Worm (Caenorhabditis elegans) whole organism, young adult: Measurements from ENCODE around the gene ceh-22.

Experiments
- B0035.1 ChIP-seq: sonication (generic microtip); optimal IDR thresholded peaks from 2 replicates; lab custom pipeline; 2016; ENCODE audit warnings: missing genetic modification characterization, mild to moderate bottlenecking, missing compliant biosample characterization, missing genotype, missing genetic modification reagents
- B0261.1 ChIP-seq: sonication (generic microtip); optimal IDR thresholded peaks from 2 replicates; lab custom pipeline; 2016; ENCODE audit warnings: mild to moderate bottlenecking, missing genetic modification characterization, moderate library complexity, missing compliant biosample characterization
- F22D6.2 ChIP-seq: sonication (generic microtip); optimal IDR thresholded peaks from 2 replicates; lab custom pipeline; 2016; ENCODE audit warnings: mild to moderate bottlenecking, missing genetic modification characterization, missing compliant biosample characterization
- K11D2.4 ChIP-seq: fragments of 200-800 bp; sonication (Bioruptor generic); IDR thresholded peaks from 2 replicates; pipeline ENCODE4 v1.3.6; 2022; ENCODE audit warnings: missing genetic modification reagents, missing genetic modification characterization, missing compliant biosample characterization
- Y56A3A.18 ChIP-seq: fragments of 200-800 bp; sonication (Bioruptor generic); IDR thresholded peaks from 2 replicates; pipeline ENCODE4 v1.3.6; 2022; ENCODE audit warnings: missing genetic modification reagents, missing genetic modification characterization, missing compliant biosample characterization
- aptf-2 ChIP-seq: fragments of 200-800 bp; sonication (Bioruptor generic); conservative IDR thresholded peaks from 2 replicates; pipeline ENCODE4 v1.3.6; 2022; ENCODE audit warnings: missing genetic modification reagents, missing genetic modification characterization, missing compliant biosample characterization
- atf-7 ChIP-seq: sonication (generic microtip); optimal IDR thresholded peaks from 2 replicates; lab custom pipeline; 2017; ENCODE audit warnings: mild to moderate bottlenecking, missing genetic modification characterization, missing compliant biosample characterization
- attf-6 ChIP-seq: fragments of 200-800 bp; sonication (Bioruptor generic); IDR thresholded peaks from 2 replicates; pipeline ENCODE4 v1.3.6; 2022; ENCODE audit warnings: missing genetic modification reagents, missing genetic modification characterization, missing compliant biosample characterization
- cebp-1 ChIP-seq, 2 experiments: fragments of 200-800 bp in 1 of 2; sonication (Bioruptor generic) in 1 of 2; sonication (generic microtip) in 1 of 2; IDR thresholded peaks in 1 of 2; optimal IDR thresholded peaks in 1 of 2; 2 replicates each; pipeline versions ENCODE4 v1.3.6 to Lab custom; 2017 to 2022; ENCODE audit warnings: missing compliant biosample characterization in 2 of 2, missing genetic modification characterization in 2 of 2, mild to moderate bottlenecking in 1 of 2, missing genetic modification reagents in 1 of 2, moderate library complexity in 1 of 2
- ceh-100 ChIP-seq: fragments of 200-800 bp; sonication (Bioruptor generic); IDR thresholded peaks from 2 replicates; pipeline ENCODE4 v1.3.6; 2022; ENCODE audit warnings: missing genetic modification reagents, missing genetic modification characterization, missing compliant biosample characterization
- ceh-27 ChIP-seq: fragments of 200-800 bp; sonication (Bioruptor generic); optimal IDR thresholded peaks from 2 replicates; lab custom pipeline; 2018; ENCODE audit warnings: mild to moderate bottlenecking, missing genetic modification characterization, moderate library complexity, missing compliant biosample characterization
- ceh-91 ChIP-seq: fragments of 200-800 bp; sonication (Bioruptor generic); IDR thresholded peaks from 2 replicates; pipeline ENCODE4 v1.3.6; 2022; ENCODE audit warnings: missing genetic modification reagents, missing genetic modification characterization, missing compliant biosample characterization
- chd-7 ChIP-seq: sonication (generic microtip); optimal IDR thresholded peaks from 2 replicates; lab custom pipeline; 2016; ENCODE audit warnings: mild to moderate bottlenecking, missing genetic modification characterization, moderate library complexity, missing compliant biosample characterization
- die-1 ChIP-seq: sonication (generic microtip); optimal IDR thresholded peaks from 2 replicates; lab custom pipeline; 2016; ENCODE audit warnings: missing genotype, mild to moderate bottlenecking, missing genetic modification characterization, missing compliant biosample characterization
- dox-1 ChIP-seq: fragments of 200-800 bp; sonication (Bioruptor generic); IDR thresholded peaks from 2 replicates; pipeline ENCODE4 v1.3.6; 2022; ENCODE audit warnings: missing genetic modification reagents, missing genetic modification characterization, missing compliant biosample characterization
- dpff-1 ChIP-seq: sonication (generic microtip); optimal IDR thresholded peaks from 2 replicates; lab custom pipeline; 2017; ENCODE audit warnings: mild to moderate bottlenecking, missing genetic modification characterization, missing compliant biosample characterization
- efl-1 ChIP-seq: fragments of 150-350 bp; optimal IDR thresholded peaks from 2 replicates; lab custom pipeline; 2014; ENCODE audit warnings: missing biosample characterization, missing genetic modification reagents, missing genetic modification characterization
- ets-4 ChIP-seq: fragments of 200-800 bp; sonication (Bioruptor generic); optimal IDR thresholded peaks from 2 replicates; lab custom pipeline; 2018; ENCODE audit warnings: mild to moderate bottlenecking, missing genetic modification characterization, missing compliant biosample characterization
- hmg-1.2 ChIP-seq: fragments of 200-800 bp; sonication (Bioruptor generic); IDR thresholded peaks from 2 replicates; pipeline ENCODE4 v1.3.6; 2022; ENCODE audit warnings: missing genetic modification reagents, missing genetic modification characterization, missing compliant biosample characterization
- hrde-1 ChIP-seq: sonication (generic microtip); optimal IDR thresholded peaks from 2 replicates; lab custom pipeline; 2016; ENCODE audit warnings: missing genetic modification characterization, mild to moderate bottlenecking, missing compliant biosample characterization, moderate library complexity, missing genotype, missing genetic modification reagents, borderline replicate concordance
- let-607 ChIP-seq, 2 experiments: fragments of 200-800 bp in 1 of 2; sonication (Bioruptor generic) in 1 of 2; sonication (generic microtip) in 1 of 2; optimal IDR thresholded peaks; 2 replicates each; lab custom pipeline; 2016 to 2018; ENCODE audit warnings: mild to moderate bottlenecking in 2 of 2, missing compliant biosample characterization in 2 of 2, missing genetic modification characterization in 2 of 2, moderate library complexity in 2 of 2, missing genotype in 1 of 2
- lir-1 ChIP-seq: fragments of 200-800 bp; sonication (Bioruptor generic); conservative IDR thresholded peaks from 2 replicates; pipeline ENCODE4 v1.3.6; 2022; ENCODE audit warnings: missing genetic modification reagents, missing genetic modification characterization, missing compliant biosample characterization
- lsl-1 ChIP-seq: fragments of 200-800 bp; sonication (Bioruptor generic); optimal IDR thresholded peaks from 2 replicates; lab custom pipeline; 2018; ENCODE audit warnings: mild to moderate bottlenecking, missing genetic modification characterization, moderate library complexity, missing compliant biosample characterization
- lsy-27 ChIP-seq: sonication (generic microtip); optimal IDR thresholded peaks from 2 replicates; lab custom pipeline; 2017; ENCODE audit warnings: missing genetic modification characterization, mild to moderate bottlenecking, missing compliant biosample characterization, antibody characterized with exemption, missing genotype, borderline replicate concordance; ENCODE audit not compliant: insufficient read depth
- mes-4 ChIP-seq: sonication (generic microtip); optimal IDR thresholded peaks from 2 replicates; lab custom pipeline; 2016; ENCODE audit warnings: missing genotype, missing genetic modification characterization, missing compliant biosample characterization
- nhr-179 ChIP-seq: sonication (generic microtip); optimal IDR thresholded peaks from 2 replicates; lab custom pipeline; 2016; ENCODE audit warnings: mild to moderate bottlenecking, missing genetic modification characterization, missing compliant biosample characterization
- nhr-80 ChIP-seq: sonication (generic microtip); optimal IDR thresholded peaks from 2 replicates; lab custom pipeline; 2016; ENCODE audit warnings: missing genetic modification characterization, missing compliant biosample characterization
- somi-1 ChIP-seq: fragments of 200-800 bp; sonication (Bioruptor generic); optimal IDR thresholded peaks from 2 replicates; lab custom pipeline; 2018; ENCODE audit warnings: mild to moderate bottlenecking, missing genetic modification characterization, missing compliant biosample characterization
- tbp1 ChIP-seq: fragments of 200-800 bp; sonication (Bioruptor generic); optimal IDR thresholded peaks from 2 replicates; lab custom pipeline; 2018; ENCODE audit warnings: mild to moderate bottlenecking, missing genetic modification characterization, missing compliant biosample characterization
- unc-62 ChIP-seq: fragments of 150-350 bp; optimal IDR thresholded peaks from 2 replicates; lab custom pipeline; 2014; ENCODE audit warnings: missing biosample characterization, missing genetic modification reagents, missing genetic modification characterization
- ztf-22 ChIP-seq: fragments of 200-800 bp; sonication (Bioruptor generic); optimal IDR thresholded peaks from 2 replicates; lab custom pipeline; 2018; ENCODE audit warnings: mild to moderate bottlenecking, missing genetic modification characterization, moderate library complexity, missing compliant biosample characterization
- ztf-6 ChIP-seq: fragments of 200-800 bp; sonication (Bioruptor generic); IDR thresholded peaks from 2 replicates; pipeline ENCODE4 v1.3.6; 2022; ENCODE audit warnings: missing genetic modification reagents, missing genetic modification characterization, missing compliant biosample characterization

Gene ceh-22

DNA sequence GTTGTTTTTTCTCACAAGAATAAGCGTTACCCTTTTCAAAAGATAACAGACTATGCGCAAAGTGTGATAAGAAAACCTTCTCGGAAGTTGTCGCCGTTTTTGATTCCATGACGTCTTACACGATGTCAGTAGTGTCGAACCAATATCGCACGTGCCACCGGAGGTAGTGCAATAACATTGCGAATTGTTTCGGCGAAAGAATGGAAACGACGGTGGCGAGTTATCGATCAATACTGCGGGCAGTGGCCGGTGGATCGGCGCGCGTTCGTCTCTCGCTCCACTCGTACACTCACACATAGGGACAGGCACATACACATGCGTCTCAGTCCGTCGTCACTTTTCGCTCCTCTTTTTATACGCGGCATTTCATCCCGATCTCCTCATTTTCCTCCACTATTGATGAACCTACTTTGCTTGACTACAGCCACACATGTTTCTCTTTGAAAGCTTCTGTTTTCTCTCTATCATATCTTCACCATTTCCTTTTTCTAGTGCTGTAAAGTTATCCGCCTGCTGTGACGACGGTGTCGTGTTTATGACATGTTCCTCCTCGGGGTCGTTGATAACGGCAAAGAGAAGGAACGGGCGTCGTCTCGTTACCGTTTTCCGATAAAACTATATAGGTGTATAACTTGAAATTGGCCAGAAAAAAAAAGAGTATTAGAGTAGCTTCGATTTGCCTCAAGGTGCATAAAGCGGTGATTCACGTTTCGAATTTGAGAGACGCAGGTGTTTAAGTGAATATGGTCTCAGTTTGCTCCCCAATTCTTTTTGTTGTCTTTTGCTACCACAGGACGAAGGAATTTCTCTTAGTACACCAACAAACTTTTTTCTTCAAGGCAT, 9.6 kb downstream of the ceh-22 start (continued):
- TF ChIP-seq hmg-1.2 (GFP tag; lab: Robert Waterston, UW) (no peak), lir-1 (GFP tag; lab: Robert Waterston, UW) (no peak), ceh-91 (no peak)

DNA sequence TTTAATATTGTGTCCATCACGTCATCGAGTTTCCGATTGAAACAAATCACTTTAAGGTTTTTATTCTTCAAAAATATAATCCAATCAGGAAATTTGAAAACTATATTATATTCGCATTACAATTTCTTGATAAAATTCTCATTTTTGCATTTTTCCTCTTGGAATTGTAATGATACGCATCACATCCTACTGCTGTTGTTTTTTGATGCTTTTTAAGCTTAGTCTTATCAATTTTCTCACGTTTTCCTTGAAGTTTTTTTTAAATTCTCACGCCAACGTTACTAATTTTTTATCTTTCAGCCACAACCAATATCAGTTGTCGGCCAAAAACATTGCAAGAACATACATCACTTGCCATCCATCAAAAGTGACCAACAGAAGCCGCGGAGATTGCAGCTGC, 10.4 kb downstream of the ceh-22 start, which contains the start of gene gsp-1:
Gene gsp-1, plus strand, starts transcription at position 301 of the 400 bp plus-strand sequence.
- TF ChIP-seq nhr-179 (tag; lab: Kevin White, UChicago) = no peak
- TF ChIP-seq lir-1 (GFP tag; lab: Robert Waterston, UW) = no peak
- no peak for TF ChIP-seq aptf-2 (GFP tag; lab: Robert Waterston, UW)
- TF ChIP-seq somi-1 (GFP tag; lab: Kevin White, UChicago) = no peak
- TF ChIP-seq lsl-1 = no peak
- no peak for TF ChIP-seq cebp-1 (GFP tag; IDR thresholded peaks at IDR 0.05; lab: Robert Waterston, UW)
- no peak for TF ChIP-seq cebp-1 (tag; optimal IDR thresholded peaks at IDR 0.05; lab: Kevin White, UChicago)
- no peak for TF ChIP-seq K11D2.4 (GFP tag; lab: Robert Waterston, UW)
- no peak for TF ChIP-seq lsy-27
- no peak for TF ChIP-seq hrde-1 (tag; lab: Kevin White, UChicago)
- no peak for TF ChIP-seq ztf-6 (GFP tag; lab: Robert Waterston, UW)
- TF ChIP-seq mes-4 = no peak
- TF ChIP-seq F22D6.2 = no peak
- no peak for TF ChIP-seq B0261.1
- TF ChIP-seq dox-1 (GFP tag; lab: Robert Waterston, UW) = no peak
- no peak for TF ChIP-seq ceh-100 (GFP tag; lab: Robert Waterston, UW)
- TF ChIP-seq Y56A3A.18 (GFP tag; lab: Robert Waterston, UW) = no peak
- no peak for TF ChIP-seq chd-7 (tag; lab: Kevin White, UChicago)

DNA sequence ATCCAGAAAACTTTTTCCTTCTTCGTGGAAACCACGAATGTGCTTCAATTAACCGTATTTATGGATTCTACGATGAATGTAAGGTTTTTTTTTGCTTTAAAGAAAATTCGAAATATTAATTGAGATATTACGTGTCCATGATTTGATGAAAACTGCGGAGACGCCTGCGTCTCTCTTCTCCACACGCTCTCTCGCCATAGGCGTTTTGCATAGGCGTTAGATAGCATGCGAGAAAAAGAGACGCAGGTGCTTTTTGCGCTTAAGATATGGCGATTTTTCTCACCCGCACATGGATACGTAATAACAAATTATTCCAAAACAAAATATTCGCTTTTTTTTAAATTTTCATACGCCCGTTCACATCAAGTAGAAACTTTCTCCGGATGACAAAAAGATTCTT, 11.7 kb downstream of the ceh-22 start:
- peak; percentile 90 for TF ChIP-seq hmg-1.2 (GFP tag; lab: Robert Waterston, UW)
- TF ChIP-seq chd-7 (tag; lab: Kevin White, UChicago) = no peak
- TF ChIP-seq hrde-1 (tag; lab: Kevin White, UChicago) = no peak

DNA sequence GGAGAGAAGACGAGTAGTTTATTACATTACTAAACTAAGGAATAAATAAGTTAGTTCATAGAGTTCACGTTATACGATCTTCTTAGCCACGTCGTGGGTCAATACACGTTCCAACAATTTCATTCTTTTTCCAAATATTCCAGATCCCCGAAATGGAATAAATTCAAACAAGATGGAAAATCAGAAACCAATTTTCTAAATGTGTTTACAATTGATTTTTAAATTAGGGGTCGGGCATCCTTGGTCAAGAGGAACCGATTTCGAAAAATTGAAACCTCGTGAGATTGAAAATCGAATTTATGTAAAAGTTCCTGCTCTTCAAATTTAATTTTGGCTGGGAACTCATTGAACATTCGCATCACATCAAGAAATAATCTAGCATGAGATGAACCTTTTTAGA, 13.0 kb downstream of the ceh-22 start:
- TF ChIP-seq ceh-27 (GFP tag; lab: Kevin White, UChicago) (no peak), B0035.1 (tag; lab: Kevin White, UChicago) (no peak)
- TF ChIP-seq, all 124 proteins: peak for 0

DNA sequence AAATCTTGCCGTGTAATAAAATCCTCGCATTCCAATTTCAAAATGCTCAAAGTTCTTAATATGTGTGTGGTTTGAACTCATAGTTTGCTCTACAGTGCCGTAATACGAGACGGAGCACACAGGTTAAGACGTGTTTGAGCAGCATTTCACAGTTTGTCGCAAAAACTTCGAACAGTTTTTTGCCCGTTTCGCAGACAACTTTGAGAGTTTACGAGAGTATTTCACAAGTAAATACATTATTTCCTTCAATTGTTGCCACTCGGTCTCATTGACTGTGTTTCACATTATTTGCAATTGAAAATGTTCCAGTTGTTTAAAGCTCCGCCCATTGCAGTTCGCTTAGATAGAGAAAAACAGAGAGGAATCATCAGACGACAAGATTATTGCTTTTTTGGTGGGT, 15.9 kb downstream of the ceh-22 start, which contains the start of gene F29F11.20:
Gene F29F11.20, plus strand, starts transcription at position 301 of the 400 bp plus-strand sequence.
- TF ChIP-seq B0035.1 (tag; lab: Kevin White, UChicago) (no peak), die-1 (tag; lab: Kevin White, UChicago) (no peak), attf-6 (GFP tag; lab: Robert Waterston, UW) (no peak)

DNA sequence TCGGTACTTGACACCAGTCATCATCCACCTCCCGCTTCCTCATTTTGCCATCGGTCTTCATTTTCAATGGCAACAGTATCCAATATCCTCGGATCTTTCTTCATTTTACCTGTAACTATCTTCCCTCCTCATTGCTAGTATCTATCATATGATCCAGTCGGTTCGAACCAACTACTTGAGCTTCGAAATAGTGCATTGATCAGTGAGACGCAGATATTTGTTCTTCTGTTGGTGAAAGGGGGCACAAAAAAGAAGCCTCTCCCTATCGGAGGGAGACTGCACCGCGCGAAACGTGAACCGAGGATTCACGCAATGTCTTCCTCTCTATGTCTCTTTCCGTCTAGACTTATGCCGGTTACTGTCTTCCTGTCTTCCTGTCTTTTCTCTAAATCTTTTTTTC, 19.6 kb downstream of the ceh-22 start:
- TF ChIP-seq nhr-80 (tag; lab: Kevin White, UChicago) = no peak
- peak; percentile 7; the same call in 1 of the 2 replicates for TF ChIP-seq hmg-1.2 (GFP tag; lab: Robert Waterston, UW)

DNA sequence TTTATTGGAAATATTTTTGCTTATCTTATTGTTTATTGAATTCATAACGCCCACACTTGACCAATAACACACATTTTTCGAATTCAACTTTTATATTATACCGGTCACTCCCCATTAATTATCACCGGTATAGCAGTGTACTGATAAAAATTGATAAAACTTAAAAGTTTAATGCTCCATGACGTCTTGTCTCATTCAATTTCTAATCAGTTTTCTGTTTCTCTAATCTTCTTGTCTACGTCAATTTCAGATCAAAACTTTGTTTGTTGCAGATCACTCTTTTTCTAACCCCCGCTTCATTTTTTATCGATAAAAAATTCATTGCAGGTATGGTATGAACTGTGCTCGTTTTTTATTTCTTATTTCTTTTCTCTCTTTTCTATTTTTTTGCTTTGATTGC, 22.0 kb downstream of the ceh-22 start:
- TF ChIP-seq unc-62 (GFP tag; lab: Kevin White, UChicago) (peak; percentile 58), nhr-80 (tag; lab: Kevin White, UChicago) (peak; percentile 98), lsy-27 (no peak), dpff-1 (tag; lab: Kevin White, UChicago) (no peak), tbp1 (GFP tag; lab: Kevin White, UChicago) (peak; percentile 9), ets-4 (GFP tag; lab: Kevin White, UChicago) (peak; percentile 30), efl-1 (GFP tag; lab: Kevin White, UChicago) (no peak), cebp-1 (GFP tag; IDR thresholded peaks at IDR 0.05; lab: Robert Waterston, UW) (no peak), cebp-1 (tag; optimal IDR thresholded peaks at IDR 0.05; lab: Kevin White, UChicago) (peak; percentile 51), atf-7 (tag; lab: Kevin White, UChicago) (peak; percentile 75), let-607 (tag; optimal IDR thresholded peaks at IDR 0.05; lab: Kevin White, UChicago) (peak in 1 of 2 experiments; percentile 27), ztf-22 (GFP tag; lab: Kevin White, UChicago) (peak; percentile 56)
